Fruit fly (Drosophila melanogaster) whole organism, embryonic: Measurements from ENCODE around the gene CG9150.
A peak's percentile ranks its signal among the peaks of the same experiment; 100 is the strongest.

Experiments
- Abd-B ChIP-seq: fragments of 200-800 bp; sonication (Bioruptor generic); optimal IDR thresholded peaks from 2 replicates; lab custom pipeline; 2018; ENCODE audit warnings: missing biosample characterization, mild to moderate bottlenecking, missing genetic modification characterization, moderate library complexity
- Asciz ChIP-seq: fragments of 200-800 bp; sonication (Bioruptor generic); optimal IDR thresholded peaks from 2 replicates; lab custom pipeline; 2017; ENCODE audit warnings: missing biosample characterization, mild to moderate bottlenecking, missing genetic modification characterization, missing genetic modification reagents
- Awh ChIP-seq: fragments of 200-800 bp; sonication (Bioruptor generic); IDR thresholded peaks from 2 replicates; pipeline ENCODE4, ENCODE4 v1.3.6; 2022; ENCODE audit warnings: missing biosample characterization, missing genetic modification characterization
- B-H1 ChIP-seq: fragments of 200-800 bp; sonication (Bioruptor generic); IDR thresholded peaks from 3 replicates; pipeline ENCODE4 v1.3.6; 2022; ENCODE audit warnings: missing biosample characterization, missing genetic modification characterization
- Bgb ChIP-seq: fragments of 200-800 bp; sonication (Bioruptor generic); IDR thresholded peaks from 2 replicates; pipeline ENCODE4 v1.3.6; 2022; ENCODE audit warnings: missing biosample characterization, missing genetic modification characterization; ENCODE audit not compliant: partially characterized antibody
- CG10321 ChIP-seq: fragments of 200-800 bp; sonication (Bioruptor generic); IDR thresholded peaks from 2 replicates; pipeline ENCODE4 v1.3.6; 2022; ENCODE audit warnings: missing biosample characterization, missing genetic modification characterization
- CG13894 ChIP-seq: fragments of 200-800 bp; sonication (Bioruptor generic); optimal IDR thresholded peaks from 3 replicates; lab custom pipeline; 2018; ENCODE audit warnings: missing biosample characterization, mild to moderate bottlenecking, missing genetic modification characterization, moderate library complexity
- CG16863 ChIP-seq: fragments of 200-800 bp; sonication (Bioruptor generic); optimal IDR thresholded peaks from 3 replicates; lab custom pipeline; 2016; ENCODE audit warnings: missing biosample characterization, missing genetic modification characterization
- CG17385 ChIP-seq: fragments of 200-800 bp; sonication (Bioruptor generic); optimal IDR thresholded peaks from 3 replicates; lab custom pipeline; 2018; ENCODE audit warnings: missing biosample characterization, mild to moderate bottlenecking, missing genetic modification characterization
- CG17568 ChIP-seq: fragments of 200-800 bp; sonication (Bioruptor generic); optimal IDR thresholded peaks from 2 replicates; lab custom pipeline; 2018; ENCODE audit warnings: missing biosample characterization, mild to moderate bottlenecking, missing genetic modification characterization, moderate library complexity
- CG2678 ChIP-seq: fragments of 200-800 bp; sonication (Bioruptor generic); optimal IDR thresholded peaks from 3 replicates; lab custom pipeline; 2019; ENCODE audit warnings: missing biosample characterization, mild to moderate bottlenecking, missing genetic modification characterization, moderate library complexity
- CG32767 ChIP-seq: fragments of 200-800 bp; sonication (Bioruptor generic); IDR thresholded peaks from 2 replicates; pipeline ENCODE4 v1.3.6; 2022; ENCODE audit warnings: missing biosample characterization, missing genetic modification characterization
- CG3407 ChIP-seq: fragments of 200-800 bp; sonication (Bioruptor generic); optimal IDR thresholded peaks from 2 replicates; lab custom pipeline; 2018; ENCODE audit warnings: missing biosample characterization, mild to moderate bottlenecking, missing genetic modification characterization
- CG4730 ChIP-seq: fragments of 200-800 bp; sonication (Bioruptor generic); IDR thresholded peaks from 2 replicates; pipeline ENCODE4 v1.3.6; 2022; ENCODE audit warnings: missing biosample characterization, missing genetic modification characterization
- CG6272 ChIP-seq: fragments of 200-800 bp; sonication (Bioruptor generic); IDR thresholded peaks from 2 replicates; pipeline ENCODE4 v1.3.6; 2022; ENCODE audit warnings: missing biosample characterization, missing genetic modification characterization
- CG7786 ChIP-seq: fragments of 200-800 bp; sonication (Bioruptor generic); optimal IDR thresholded peaks from 2 replicates; lab custom pipeline; 2016; ENCODE audit warnings: missing biosample characterization, missing genetic modification characterization
- Chrac-16 ChIP-seq: fragments of 200-800 bp; sonication (Bioruptor generic); optimal IDR thresholded peaks from 3 replicates; lab custom pipeline; 2016; ENCODE audit warnings: missing biosample characterization, missing genetic modification characterization
- Dip2 ChIP-seq: fragments of 200-800 bp; sonication (Bioruptor generic); IDR thresholded peaks from 2 replicates; pipeline ENCODE4 v1.3.6; 2022; ENCODE audit warnings: missing biosample characterization, missing genetic modification characterization
- Dip3 ChIP-seq: fragments of 200-800 bp; sonication (Bioruptor generic); optimal IDR thresholded peaks from 3 replicates; lab custom pipeline; 2016; ENCODE audit warnings: missing biosample characterization, missing genetic modification characterization
- Elba2 ChIP-seq: fragments of 200-800 bp; sonication (Bioruptor generic); optimal IDR thresholded peaks from 3 replicates; lab custom pipeline; 2016; ENCODE audit warnings: missing biosample characterization, missing genetic modification characterization
- GATAe ChIP-seq: fragments of 200-800 bp; sonication (Bioruptor generic); conservative IDR thresholded peaks from 2 replicates; pipeline ENCODE4 v1.3.6; 2022; ENCODE audit warnings: missing biosample characterization, missing genetic modification characterization
- HLH54F ChIP-seq: fragments of 200-800 bp; sonication (Bioruptor generic); optimal IDR thresholded peaks from 3 replicates; lab custom pipeline; 2016; ENCODE audit warnings: missing biosample characterization, missing genetic modification characterization
- HLHmδ ChIP-seq: fragments of 200-800 bp; sonication (Bioruptor generic); optimal IDR thresholded peaks from 2 replicates; lab custom pipeline; 2018; ENCODE audit warnings: missing biosample characterization, mild to moderate bottlenecking, missing genetic modification characterization, moderate library complexity
- Lpt ChIP-seq: fragments of >200 bp; optimal IDR thresholded peaks from 2 replicates; lab custom pipeline; 2018; ENCODE audit warnings: missing biosample characterization, missing genetic modification characterization
- Max ChIP-seq: fragments of 200-800 bp; sonication (Bioruptor generic); optimal IDR thresholded peaks from 2 replicates; lab custom pipeline; 2016; ENCODE audit warnings: missing biosample characterization, mild to moderate bottlenecking, missing genetic modification characterization
- Oaz ChIP-seq: fragments of 200-800 bp; sonication (Bioruptor generic); IDR thresholded peaks from 2 replicates; pipeline ENCODE4 v1.3.6; 2022; ENCODE audit warnings: missing biosample characterization, missing genetic modification characterization
- Spps ChIP-seq: fragments of 200-800 bp; sonication (Bioruptor generic); optimal IDR thresholded peaks from 2 replicates; lab custom pipeline; 2018; ENCODE audit warnings: missing biosample characterization, mild to moderate bottlenecking, missing genetic modification characterization
- Sry-δ ChIP-seq: fragments of 200-800 bp; sonication (Bioruptor generic); optimal IDR thresholded peaks from 2 replicates; lab custom pipeline; 2016; ENCODE audit warnings: missing biosample characterization, missing genetic modification characterization
- chm ChIP-seq: fragments of 200-800 bp; sonication (Bioruptor generic); IDR thresholded peaks from 2 replicates; pipeline ENCODE4 v1.3.6; 2022; ENCODE audit warnings: missing biosample characterization, missing genetic modification characterization
- dan ChIP-seq: fragments of 200-800 bp; sonication (Bioruptor generic); IDR thresholded peaks from 2 replicates; pipeline ENCODE4 v1.3.6; 2022; ENCODE audit warnings: missing biosample characterization, missing genetic modification characterization
- dm ChIP-seq: fragments of 200-800 bp; sonication (Bioruptor generic); optimal IDR thresholded peaks from 3 replicates; lab custom pipeline; 2016; ENCODE audit warnings: missing biosample characterization, missing genetic modification characterization
- dmrt99B ChIP-seq: fragments of 200-800 bp; sonication (Bioruptor generic); optimal IDR thresholded peaks from 2 replicates; lab custom pipeline; 2018; ENCODE audit warnings: missing biosample characterization, mild to moderate bottlenecking, missing genetic modification characterization, moderate library complexity
- ems ChIP-seq: fragments of 200-800 bp; sonication (Bioruptor generic); optimal IDR thresholded peaks from 3 replicates; lab custom pipeline; 2016; ENCODE audit warnings: missing biosample characterization, missing genetic modification characterization
- en ChIP-seq: fragments of 200-800 bp; sonication (Bioruptor generic); optimal IDR thresholded peaks from 2 replicates; lab custom pipeline; 2016; ENCODE audit warnings: missing biosample characterization, missing genetic modification characterization
- fd3F ChIP-seq: fragments of 200-800 bp; sonication (Bioruptor generic); optimal IDR thresholded peaks from 2 replicates; lab custom pipeline; 2018; ENCODE audit warnings: missing biosample characterization, mild to moderate bottlenecking, missing genetic modification characterization, moderate library complexity
- gcm2 ChIP-seq: fragments of 200-800 bp; sonication (Bioruptor generic); optimal IDR thresholded peaks from 2 replicates; lab custom pipeline; 2016; ENCODE audit warnings: missing biosample characterization, missing genetic modification characterization
- her ChIP-seq: fragments of 200-800 bp; sonication (Bioruptor generic); optimal IDR thresholded peaks from 2 replicates; lab custom pipeline; 2016; ENCODE audit warnings: missing biosample characterization, missing genetic modification characterization
- hth ChIP-seq: fragments of >200 bp; optimal IDR thresholded peaks from 2 replicates; lab custom pipeline; 2017; ENCODE audit warnings: inconsistent platforms
- ken ChIP-seq: fragments of 200-800 bp; sonication (Bioruptor generic); IDR thresholded peaks from 3 replicates; pipeline ENCODE4 v1.3.6; 2022; ENCODE audit warnings: missing biosample characterization, missing genetic modification characterization
- pzg ChIP-seq: fragments of 200-800 bp; sonication (Bioruptor generic); optimal IDR thresholded peaks from 3 replicates; lab custom pipeline; 2018; ENCODE audit warnings: missing biosample characterization, mild to moderate bottlenecking, missing genetic modification characterization, moderate library complexity
- sens ChIP-seq: fragments of 200-800 bp; sonication (Bioruptor generic); peaks from one replicate; lab custom pipeline; 2016; ENCODE audit warnings: missing biosample characterization, missing genetic modification characterization
- slou ChIP-seq: fragments of 200-800 bp; sonication (Bioruptor generic); optimal IDR thresholded peaks from 3 replicates; lab custom pipeline; 2016; ENCODE audit warnings: missing biosample characterization, missing genetic modification characterization
- tio ChIP-seq: fragments of 200-800 bp; sonication (Bioruptor generic); optimal IDR thresholded peaks from 2 replicates; lab custom pipeline; 2017; ENCODE audit warnings: missing biosample characterization, missing genetic modification characterization, inconsistent platforms
- trem ChIP-seq: fragments of 200-800 bp; optimal IDR thresholded peaks from 3 replicates; lab custom pipeline; 2019; ENCODE audit warnings: missing biosample characterization, mild to moderate bottlenecking, missing genetic modification characterization, moderate library complexity
- unc-4 ChIP-seq: fragments of 200-800 bp; sonication (Bioruptor generic); IDR thresholded peaks from 2 replicates; pipeline ENCODE4 v1.3.6; 2022; ENCODE audit warnings: missing biosample characterization, missing genetic modification characterization; ENCODE audit not compliant: partially characterized antibody

CG9150 gene

dm6 chr2L:6050575-6050974 lies 17.8 kb downstream of the CG9150 start, which contains the start of gene CG9135 (continued):
- TF ChIP-seq ken (no peak), Asciz (GFP tag; lab: Kevin White, UChicago) (no peak), CG4730 (GFP tag; lab: Robert Waterston, UW) (no peak), dm (GFP tag; lab: Kevin White, UChicago) (no peak), CG13894 (tag; lab: Kevin White, UChicago) (no peak), en (GFP tag; lab: Kevin White, UChicago) (no peak), Chrac-16 (GFP tag; lab: Kevin White, UChicago) (no peak), chm (GFP tag; lab: Robert Waterston, UW) (no peak), Awh (GFP tag; lab: Robert Waterston, UW) (no peak), trem (tag; lab: Kevin White, UChicago) (peak; percentile 69), CG2678 (tag; lab: Kevin White, UChicago) (no peak), tio (GFP tag; lab: Kevin White, UChicago) (no peak), CG16863 (GFP tag; lab: Kevin White, UChicago) (no peak), HLH54F (GFP tag; lab: Kevin White, UChicago) (no peak), Spps (tag; lab: Kevin White, UChicago) (no peak), B-H1 (GFP tag; lab: Robert Waterston, UW) (no peak), hth (lab: Kevin White, UChicago) (no peak), pzg (peak; percentile 86), fd3F (GFP tag; lab: Kevin White, UChicago) (no peak), Lpt (GFP tag; lab: Kevin White, UChicago) (no peak), dan (GFP tag; lab: Robert Waterston, UW) (no peak), HLHmδ (GFP tag; lab: Kevin White, UChicago) (no peak), CG10321 (GFP tag; lab: Robert Waterston, UW) (no peak), CG7786 (GFP tag; lab: Kevin White, UChicago) (no peak), her (GFP tag; lab: Kevin White, UChicago) (no peak), CG32767 (GFP tag; lab: Robert Waterston, UW) (no peak), Sry-δ (GFP tag; lab: Kevin White, UChicago) (peak; percentile 84), unc-4 (GFP tag; lab: Robert Waterston, UW) (peak; percentile 99), CG6272 (GFP tag; lab: Robert Waterston, UW) (peak; percentile 28; the same call in 1 of the 2 replicates), CG17568 (GFP tag; lab: Kevin White, UChicago) (no peak), GATAe (no peak), Elba2 (GFP tag; lab: Kevin White, UChicago) (no peak), Dip2 (GFP tag; lab: Robert Waterston, UW) (no peak), Bgb (GFP tag; lab: Robert Waterston, UW) (peak; percentile 99), slou (no peak), Dip3 (GFP tag; lab: Kevin White, UChicago) (no peak), Max (GFP tag; lab: Kevin White, UChicago) (no peak), CG3407 (GFP tag; lab: Kevin White, UChicago) (no peak), ems (GFP tag; lab: Kevin White, UChicago) (no peak), Oaz (GFP tag; lab: Robert Waterston, UW) (no peak), dmrt99B (tag; lab: Kevin White, UChicago) (no peak), sens (GFP tag; lab: Kevin White, UChicago) (no peak), Abd-B (GFP tag; lab: Kevin White, UChicago) (no peak), CG17385 (no peak), gcm2 (GFP tag; lab: Kevin White, UChicago) (no peak)
